Worm (Caenorhabditis elegans): ENCODE results near the gene art-1.

Gene art-1

ce11 chrII:6968191-6968675, 3.8 kb downstream of the art-1 start (continued):
- TF ChIP-seq fkh-10 (GFP tag; optimal IDR thresholded peaks at IDR 0.05) (no peak), madf-2 (tag; optimal IDR thresholded peaks at IDR 0.05) (no peak), ceh-45 (GFP tag; IDR thresholded peaks at IDR 0.05) (no peak), pha-2 (tag; optimal IDR thresholded peaks at IDR 0.05) (peak; percentile 0), ceh-30 (tag; optimal IDR thresholded peaks at IDR 0.05) (no peak)

- peak; percentile 2 for TF ChIP-seq nfya-1 (tag; optimal IDR thresholded peaks at IDR 0.05)
- no peak for TF ChIP-seq nhr-232 (tag; optimal IDR thresholded peaks at IDR 0.05)
Measured at ce11 chrII:6967618-6968017, 4.4 kb downstream of the art-1 start, which contains the start of gene eif-2Bgamma. eif-2Bgamma (minus strand) TSS chrII:6967648.

ce11 chrII:6965573-6965972, 6.5 kb downstream of the art-1 start, which contains the start of gene tra-2:
tra-2 (minus strand) TSS chrII:6965673.
- TF ChIP-seq tbx-7 (tag; optimal IDR thresholded peaks at IDR 0.05) (no peak), fkh-6 (tag; optimal IDR thresholded peaks at IDR 0.05) (no peak), pros-1 (tag; optimal IDR thresholded peaks at IDR 0.05) (no peak), odd-2 (tag; optimal IDR thresholded peaks at IDR 0.05) (no peak), ztf-16 (tag; optimal IDR thresholded peaks at IDR 0.05) (no peak), ceh-14 (tag; optimal IDR thresholded peaks at IDR 0.05) (no peak), ceh-48 (tag; optimal IDR thresholded peaks at IDR 0.05) (no peak), T23F11.4 (GFP tag; optimal IDR thresholded peaks at IDR 0.05) (no peak), pha-4 (tag; optimal IDR thresholded peaks at IDR 0.05) (no peak), ceh-22 (tag; optimal IDR thresholded peaks at IDR 0.05) (no peak), elt-2 (tag; optimal IDR thresholded peaks at IDR 0.05) (no peak), fax-1 (tag; optimal IDR thresholded peaks at IDR 0.05) (no peak), pha-2 (tag; optimal IDR thresholded peaks at IDR 0.05) (no peak), ahr-1 (tag; optimal IDR thresholded peaks at IDR 0.05) (no peak), nfya-1 (tag; optimal IDR thresholded peaks at IDR 0.05) (no peak), pag-3 (tag; optimal IDR thresholded peaks at IDR 0.05; ENCODE audit: borderline replicate concordance) (no peak), ref-2 (tag; optimal IDR thresholded peaks at IDR 0.05) (no peak), ceh-18 (tag; optimal IDR thresholded peaks at IDR 0.05) (no peak), unc-86 (tag; optimal IDR thresholded peaks at IDR 0.05) (no peak), ets-4 (tag; optimal IDR thresholded peaks at IDR 0.05) (no peak)

- TF ChIP-seq che-1 (tag; optimal IDR thresholded peaks at IDR 0.05) (no peak), ceh-45 (GFP tag; IDR thresholded peaks at IDR 0.05) (no peak), elt-4 (tag; optimal IDR thresholded peaks at IDR 0.05) (no peak), eyg-1 (tag; optimal IDR thresholded peaks at IDR 0.05) (no peak), ceh-31 (tag; optimal IDR thresholded peaks at IDR 0.05) (no peak), hlh-15 (tag; optimal IDR thresholded peaks at IDR 0.05) (no peak)
Measured at ce11 chrII:6958136-6958535, 13.9 kb downstream of the art-1 start.

- TF ChIP-seq npax-4 (tag; optimal IDR thresholded peaks at IDR 0.05) (no peak), elt-2 (tag; optimal IDR thresholded peaks at IDR 0.05) (peak; percentile 55)
Measured at ce11 chrII:6955084-6955697, 16.8 kb downstream of the art-1 start.

ce11 chrII:6951250-6951806, 20.7 kb downstream of the art-1 start, which contains the start of the genes malt-1 and ceh-38:
malt-1 (minus strand) TSS chrII:6951300.
ceh-38 (plus strand) TSS chrII:6951526.
- peak; percentile 77 for TF ChIP-seq ref-2 (tag; optimal IDR thresholded peaks at IDR 0.05)
- TF ChIP-seq ceh-22 (tag; optimal IDR thresholded peaks at IDR 0.05) = no peak
- no peak for TF ChIP-seq F13H6.1 (tag; optimal IDR thresholded peaks at IDR 0.05)
- TF ChIP-seq pha-2 (tag; optimal IDR thresholded peaks at IDR 0.05) = no peak
- peak; percentile 51 for TF ChIP-seq elt-2 (tag; optimal IDR thresholded peaks at IDR 0.05)
- no peak for TF ChIP-seq ttx-3 (tag; optimal IDR thresholded peaks at IDR 0.05)
- TF ChIP-seq ceh-30 (tag; optimal IDR thresholded peaks at IDR 0.05) = no peak
- no peak for TF ChIP-seq ceh-9 (tag; optimal IDR thresholded peaks at IDR 0.05)
- no peak for TF ChIP-seq nhr-232 (tag; optimal IDR thresholded peaks at IDR 0.05)
- no peak for TF ChIP-seq dmd-4 (tag; optimal IDR thresholded peaks at IDR 0.05; ENCODE audit: borderline replicate concordance)
- TF ChIP-seq ceh-48 (tag; optimal IDR thresholded peaks at IDR 0.05) = peak; percentile 100
- no peak for TF ChIP-seq ceh-45 (GFP tag; IDR thresholded peaks at IDR 0.05)
- TF ChIP-seq ztf-16 (tag; optimal IDR thresholded peaks at IDR 0.05) = no peak
- TF ChIP-seq dve-1 (tag; optimal IDR thresholded peaks at IDR 0.05) = peak; percentile 68
- TF ChIP-seq ceh-24 (tag; optimal IDR thresholded peaks at IDR 0.05) = no peak
- TF ChIP-seq elt-4 (tag; optimal IDR thresholded peaks at IDR 0.05) = no peak
- TF ChIP-seq lin-11 (tag; optimal IDR thresholded peaks at IDR 0.05) = no peak
- no peak for TF ChIP-seq hlh-6 (tag; optimal IDR thresholded peaks at IDR 0.05)
- TF ChIP-seq unc-55 (GFP tag; optimal IDR thresholded peaks at IDR 0.05) = peak; percentile 82
- TF ChIP-seq fkh-10 (GFP tag; optimal IDR thresholded peaks at IDR 0.05) = peak; percentile 3
- peak; percentile 84 for TF ChIP-seq tbx-2 (tag; optimal IDR thresholded peaks at IDR 0.05)
- no peak for TF ChIP-seq pag-3 (tag; optimal IDR thresholded peaks at IDR 0.05; ENCODE audit: borderline replicate concordance)
- peak; percentile 36 for TF ChIP-seq ceh-14 (tag; optimal IDR thresholded peaks at IDR 0.05)
